Fruit fly (Drosophila melanogaster): ENCODE results near the gene CG33493.

CG33493 gene

DNA sequence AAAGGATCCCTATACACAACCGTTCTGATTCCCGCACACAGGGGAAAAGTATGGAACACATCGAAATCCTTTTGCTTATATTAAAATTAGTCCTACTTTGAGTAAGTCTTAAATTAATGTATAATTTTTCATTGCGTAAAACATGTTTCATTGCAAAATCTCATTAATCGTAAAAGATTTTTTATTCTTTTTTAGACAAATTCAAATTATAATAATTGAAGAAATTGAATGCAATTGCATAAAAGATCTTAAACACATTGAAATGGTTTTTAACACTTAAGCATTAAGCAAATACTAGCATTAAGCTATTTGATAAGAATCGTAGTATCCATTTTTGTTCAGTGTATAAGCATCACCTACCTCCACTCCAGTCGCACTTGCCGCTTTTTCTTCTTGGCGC lies 26.8 kb upstream of the CG33493 start:
- TF ChIP-seq CG6813 (GFP tag; optimal IDR thresholded peaks at IDR 0.05) (no peak), CG12769 (tag; optimal IDR thresholded peaks at IDR 0.05) (no peak), CG7556 (GFP tag; optimal IDR thresholded peaks at IDR 0.05) (peak; percentile 3), ara (GFP tag; IDR thresholded peaks at IDR 0.05) (no peak), eyg (GFP tag; optimal IDR thresholded peaks at IDR 0.05) (no peak), CG1603 (tag; optimal IDR thresholded peaks at IDR 0.05) (no peak), CG7839 (tag; optimal IDR thresholded peaks at IDR 0.05) (peak; percentile 1), CG18599 (GFP tag; optimal IDR thresholded peaks at IDR 0.05) (peak; percentile 65), Elba2 (GFP tag; optimal IDR thresholded peaks at IDR 0.05) (no peak), CG11504 (tag; optimal IDR thresholded peaks at IDR 0.05) (peak; percentile 19), BtbVII (GFP tag; optimal IDR thresholded peaks at IDR 0.05) (peak; percentile 2), CG3407 (GFP tag; optimal IDR thresholded peaks at IDR 0.05) (no peak), CG9437 (GFP tag; optimal IDR thresholded peaks at IDR 0.05) (no peak), CG14860 (GFP tag; IDR thresholded peaks at IDR 0.05; ENCODE audit: partially characterized antibody) (no peak), stc (GFP tag; IDR thresholded peaks at IDR 0.05) (no peak), fd102C (GFP tag; optimal IDR thresholded peaks at IDR 0.05) (no peak), CG18619 (GFP tag; optimal IDR thresholded peaks at IDR 0.05) (no peak), sd (tag; optimal IDR thresholded peaks at IDR 0.05) (no peak), exex (tag; optimal IDR thresholded peaks at IDR 0.05) (no peak), dmrt99B (tag; optimal IDR thresholded peaks at IDR 0.05) (peak; percentile 23), disco-r (GFP tag; optimal IDR thresholded peaks at IDR 0.05) (no peak), CG18011 (GFP tag; optimal IDR thresholded peaks at IDR 0.05) (no peak), C15 (GFP tag; IDR thresholded peaks at IDR 0.05) (no peak), CG8924 (tag; optimal IDR thresholded peaks at IDR 0.05) (no peak), CG16863 (GFP tag; optimal IDR thresholded peaks at IDR 0.05) (no peak), Fer1 (GFP tag; optimal IDR thresholded peaks at IDR 0.05) (peak; percentile 20), nerfin-1 (tag; optimal IDR thresholded peaks at IDR 0.05) (no peak), toy (GFP tag; IDR thresholded peaks at IDR 0.05) (no peak), Med (GFP tag) (no peak), kay (GFP tag; optimal IDR thresholded peaks at IDR 0.05) (no peak), Dref (GFP tag; IDR thresholded peaks at IDR 0.05) (no peak), CG2678 (tag; optimal IDR thresholded peaks at IDR 0.05) (peak; percentile 6), gem (tag; optimal IDR thresholded peaks at IDR 0.05) (peak; percentile 21), ab (GFP tag; optimal IDR thresholded peaks at IDR 0.05) (no peak), CG7928 (GFP tag; optimal IDR thresholded peaks at IDR 0.05) (no peak), Kr (GFP tag; optimal IDR thresholded peaks at IDR 0.05) (no peak), peb (GFP tag; IDR thresholded peaks at IDR 0.05) (no peak)

DNA sequence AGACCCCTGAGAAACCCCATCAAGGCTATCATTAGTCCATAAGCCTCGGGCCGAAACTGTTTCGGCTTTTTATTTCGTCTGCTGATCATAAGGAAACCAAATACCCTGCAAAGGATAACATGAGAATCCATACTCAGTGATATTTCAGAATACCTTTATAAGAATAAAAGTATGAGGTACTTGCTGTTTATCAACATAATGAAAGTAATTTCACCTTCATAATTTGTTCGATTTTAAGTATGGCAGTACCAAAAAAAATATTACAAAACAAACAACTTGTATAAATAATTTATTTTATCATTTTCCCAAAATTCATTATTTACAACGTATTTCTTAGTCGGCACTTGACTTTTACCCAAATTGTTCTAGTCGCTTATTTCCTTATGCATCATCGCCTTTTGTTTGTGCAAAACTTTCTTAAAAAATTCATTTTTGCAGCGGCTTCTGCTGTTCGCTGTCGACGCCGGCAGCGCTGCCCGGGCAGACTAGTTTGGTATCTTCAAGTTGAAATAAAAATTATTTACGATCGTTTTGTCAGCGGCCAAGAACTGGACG lies 23.5 kb upstream of the CG33493 start:
- TF ChIP-seq E2f2 (GFP tag; IDR thresholded peaks at IDR 0.05) (no peak), btn (GFP tag; optimal IDR thresholded peaks at IDR 0.05) (no peak), Dip3 (GFP tag; optimal IDR thresholded peaks at IDR 0.05) (no peak), CG7745 (tag; optimal IDR thresholded peaks at IDR 0.05) (no peak), Tbp (GFP tag; optimal IDR thresholded peaks at IDR 0.05) (no peak), Antp (GFP tag; optimal IDR thresholded peaks at IDR 0.05) (no peak), E2f1 (GFP tag; IDR thresholded peaks at IDR 0.05) (no peak), CG12769 (tag; optimal IDR thresholded peaks at IDR 0.05) (no peak), nau (GFP tag; optimal IDR thresholded peaks at IDR 0.05) (no peak), CG4328 (GFP tag; optimal IDR thresholded peaks at IDR 0.05) (no peak), CG12659 (GFP tag; optimal IDR thresholded peaks at IDR 0.05) (no peak), CG30403 (GFP tag; optimal IDR thresholded peaks at IDR 0.05) (no peak), mam (GFP tag; optimal IDR thresholded peaks at IDR 0.05) (no peak), CG7987 (GFP tag; optimal IDR thresholded peaks at IDR 0.05) (no peak), Meics (GFP tag; optimal IDR thresholded peaks at IDR 0.05) (no peak), cg (GFP tag; optimal IDR thresholded peaks at IDR 0.05) (no peak)

Data from whole organism, embryonic.